Fruit fly (Drosophila melanogaster) whole organism, embryonic: ENCODE measurements around the gene CG6901.

ENCODE experiments used
- CG10979 ChIP-seq: fragments of 200-800 bp; sonication (Bioruptor generic); optimal IDR thresholded peaks from 2 replicates; lab custom pipeline; 2018; ENCODE audit warnings: missing biosample characterization, mild to moderate bottlenecking, missing genetic modification characterization, moderate library complexity
- CG1233 ChIP-seq: fragments of 200-800 bp; sonication (Bioruptor generic); optimal IDR thresholded peaks from 4 replicates; lab custom pipeline; 2018; ENCODE audit warnings: missing biosample characterization, mild to moderate bottlenecking, missing genetic modification characterization
- CG1529 ChIP-seq: fragments of 200-800 bp; sonication (Bioruptor generic); optimal IDR thresholded peaks from 3 replicates; lab custom pipeline; 2018; ENCODE audit warnings: missing biosample characterization, missing genetic modification characterization
- CG17802 ChIP-seq: fragments of 200-800 bp; sonication (Bioruptor generic); optimal IDR thresholded peaks from 2 replicates; lab custom pipeline; 2018; ENCODE audit warnings: missing biosample characterization, mild to moderate bottlenecking, missing genetic modification characterization, moderate library complexity
- CG2678 ChIP-seq: fragments of 200-800 bp; sonication (Bioruptor generic); optimal IDR thresholded peaks from 3 replicates; lab custom pipeline; 2019; ENCODE audit warnings: missing biosample characterization, mild to moderate bottlenecking, missing genetic modification characterization, moderate library complexity
- CG2712 ChIP-seq: fragments of 200-800 bp; optimal IDR thresholded peaks from 3 replicates; lab custom pipeline; 2019; ENCODE audit warnings: missing biosample characterization, mild to moderate bottlenecking, missing genetic modification characterization, moderate library complexity
- CG4360 ChIP-seq: fragments of 200-800 bp; sonication (Bioruptor generic); IDR thresholded peaks from 2 replicates; pipeline ENCODE4 v1.3.6; 2022; ENCODE audit warnings: missing biosample characterization, missing genetic modification characterization
- CG43689 ChIP-seq: fragments of 200-800 bp; sonication (Bioruptor generic); IDR thresholded peaks from 2 replicates; pipeline ENCODE4 v1.3.6; 2022; ENCODE audit warnings: missing biosample characterization, missing genetic modification characterization
- CG4404 ChIP-seq: fragments of 200-800 bp; sonication (Bioruptor generic); IDR thresholded peaks from 2 replicates; pipeline ENCODE4 v1.3.6; 2022; ENCODE audit warnings: missing biosample characterization, missing genetic modification characterization
- CG7357 ChIP-seq: fragments of 200-800 bp; sonication (Bioruptor generic); IDR thresholded peaks from 3 replicates; pipeline ENCODE4 v1.3.6; 2022; ENCODE audit warnings: missing biosample characterization, missing genetic modification characterization
- CG8281 ChIP-seq: fragments of 200-800 bp; sonication (Bioruptor generic); optimal IDR thresholded peaks from 2 replicates; lab custom pipeline; 2018; ENCODE audit warnings: missing biosample characterization, mild to moderate bottlenecking, missing genetic modification characterization, moderate library complexity
- CG8359 ChIP-seq: fragments of 200-800 bp; sonication (Bioruptor generic); optimal IDR thresholded peaks from 2 replicates; lab custom pipeline; 2017; ENCODE audit warnings: missing biosample characterization, mild to moderate bottlenecking, missing genetic modification characterization, borderline replicate concordance
- CG8388 ChIP-seq: fragments of 200-800 bp; sonication (Bioruptor generic); optimal IDR thresholded peaks from 2 replicates; lab custom pipeline; 2019; ENCODE audit warnings: missing biosample characterization, mild to moderate bottlenecking, missing genetic modification characterization, moderate library complexity
- Dbx ChIP-seq: fragments of 200-800 bp; sonication (Bioruptor generic); IDR thresholded peaks from 3 replicates; pipeline ENCODE4 v1.3.6; 2022; ENCODE audit warnings: missing biosample characterization, missing genetic modification characterization
- Deaf1 ChIP-seq: fragments of 200-800 bp; optimal IDR thresholded peaks from 3 replicates; lab custom pipeline; 2019; ENCODE audit warnings: missing biosample characterization, mild to moderate bottlenecking, missing genetic modification characterization, moderate library complexity
- Dref ChIP-seq: fragments of 200-800 bp; sonication (Bioruptor generic); IDR thresholded peaks from 2 replicates; pipeline ENCODE4 v1.3.6; 2022; ENCODE audit warnings: missing biosample characterization, missing genetic modification characterization
- Ets65A ChIP-seq: fragments of 200-800 bp; sonication (Bioruptor generic); peaks from one replicate; lab custom pipeline; 2016; ENCODE audit warnings: missing biosample characterization, missing genetic modification characterization
- Gug ChIP-seq: fragments of 200-800 bp; sonication (Bioruptor generic); IDR thresholded peaks from 4 replicates; pipeline ENCODE4 v1.3.6; 2022; ENCODE audit warnings: missing biosample characterization, missing genetic modification characterization
- Hey ChIP-seq: fragments of 200-800 bp; sonication (Bioruptor generic); optimal IDR thresholded peaks from 3 replicates; lab custom pipeline; 2018; ENCODE audit warnings: missing biosample characterization, mild to moderate bottlenecking, missing genetic modification characterization
- Med ChIP-seq: fragments of 200-800 bp; sonication (Bioruptor generic); peaks from one replicate; lab custom pipeline; 2016; ENCODE audit warnings: missing biosample characterization, missing genetic modification characterization, mild to moderate bottlenecking, inconsistent platforms, moderate library complexity
- Meics ChIP-seq: fragments of 200-800 bp; sonication (Bioruptor generic); optimal IDR thresholded peaks from 2 replicates; lab custom pipeline; 2017; ENCODE audit warnings: missing biosample characterization, mild to moderate bottlenecking, missing genetic modification characterization
- Sox102F ChIP-seq: fragments of 200-800 bp; sonication (Bioruptor generic); optimal IDR thresholded peaks from 2 replicates; lab custom pipeline; 2018; ENCODE audit warnings: missing biosample characterization, mild to moderate bottlenecking, missing genetic modification characterization, moderate library complexity
- abd-A ChIP-seq: fragments of 200-800 bp; sonication (Bioruptor generic); optimal IDR thresholded peaks from 3 replicates; lab custom pipeline; 2019; ENCODE audit warnings: missing biosample characterization, mild to moderate bottlenecking, missing genetic modification characterization, moderate library complexity
- ato ChIP-seq: fragments of 200-800 bp; sonication (Bioruptor generic); IDR thresholded peaks from 2 replicates; pipeline ENCODE4 v1.3.6; 2022; ENCODE audit warnings: missing biosample characterization, missing genetic modification characterization; ENCODE audit not compliant: partially characterized antibody
- bab2 ChIP-seq: fragments of 200-800 bp; sonication (Bioruptor generic); optimal IDR thresholded peaks from 2 replicates; lab custom pipeline; 2016; ENCODE audit warnings: missing biosample characterization, missing genetic modification characterization
- cato ChIP-seq: fragments of 200-800 bp; sonication (Bioruptor generic); optimal IDR thresholded peaks from 2 replicates; lab custom pipeline; 2016; ENCODE audit warnings: missing biosample characterization, missing genetic modification characterization, borderline replicate concordance
- chinmo ChIP-seq: fragments of 200-800 bp; sonication (Bioruptor generic); IDR thresholded peaks from 4 replicates; pipeline ENCODE4 v1.3.6; 2022; ENCODE audit warnings: missing biosample characterization, missing genetic modification characterization; ENCODE audit not compliant: partially characterized antibody
- dmrt99B ChIP-seq: fragments of 200-800 bp; sonication (Bioruptor generic); optimal IDR thresholded peaks from 2 replicates; lab custom pipeline; 2018; ENCODE audit warnings: missing biosample characterization, mild to moderate bottlenecking, missing genetic modification characterization, moderate library complexity
- emc ChIP-seq: fragments of 200-800 bp; sonication (Bioruptor generic); optimal IDR thresholded peaks from 2 replicates; lab custom pipeline; 2016; ENCODE audit warnings: missing biosample characterization, missing genetic modification characterization
- exex ChIP-seq: fragments of 200-800 bp; sonication (Bioruptor generic); optimal IDR thresholded peaks from 4 replicates; lab custom pipeline; 2018; ENCODE audit warnings: missing biosample characterization, mild to moderate bottlenecking, missing genetic modification characterization, moderate library complexity
- gem ChIP-seq: fragments of 200-800 bp; sonication (Bioruptor generic); optimal IDR thresholded peaks from 2 replicates; lab custom pipeline; 2019; ENCODE audit warnings: missing biosample characterization, mild to moderate bottlenecking, missing genetic modification characterization, moderate library complexity
- grau ChIP-seq: fragments of 200-800 bp; optimal IDR thresholded peaks from 3 replicates; lab custom pipeline; 2019; ENCODE audit warnings: missing biosample characterization, mild to moderate bottlenecking, missing genetic modification characterization, moderate library complexity
- grn ChIP-seq: fragments of 200-800 bp; sonication (Bioruptor generic); optimal IDR thresholded peaks from 3 replicates; lab custom pipeline; 2017; ENCODE audit warnings: missing biosample characterization, missing genetic modification characterization
- lab ChIP-seq: fragments of 200-800 bp; sonication (Bioruptor generic); optimal IDR thresholded peaks from 3 replicates; lab custom pipeline; 2017; ENCODE audit warnings: missing biosample characterization, missing genetic modification characterization, mild to moderate bottlenecking, moderate library complexity, missing genetic modification reagents
- nerfin-2 ChIP-seq: fragments of 200-800 bp; sonication (Bioruptor generic); IDR thresholded peaks from 2 replicates; pipeline ENCODE4 v1.3.6; 2022; ENCODE audit warnings: missing biosample characterization, missing genetic modification characterization; ENCODE audit not compliant: partially characterized antibody
- oc ChIP-seq: fragments of 200-800 bp; sonication (Bioruptor generic); optimal IDR thresholded peaks from 2 replicates; lab custom pipeline; 2018; ENCODE audit warnings: missing biosample characterization, mild to moderate bottlenecking, missing genetic modification characterization, moderate library complexity
- phol ChIP-seq: fragments of 200-800 bp; sonication (Bioruptor generic); optimal IDR thresholded peaks from 3 replicates; lab custom pipeline; 2018; ENCODE audit warnings: missing biosample characterization, mild to moderate bottlenecking, missing genetic modification characterization, moderate library complexity
- slp2 ChIP-seq: fragments of 200-800 bp; sonication (Bioruptor generic); optimal IDR thresholded peaks from 2 replicates; lab custom pipeline; 2016; ENCODE audit warnings: missing biosample characterization, missing genetic modification characterization
- tin ChIP-seq: fragments of 200-800 bp; sonication (Bioruptor generic); optimal IDR thresholded peaks from 3 replicates; lab custom pipeline; 2016; ENCODE audit warnings: missing biosample characterization, missing genetic modification characterization
- tll ChIP-seq, 2 experiments: fragments of 200-800 bp in 1 of 2; fragments of >200 bp in 1 of 2; sonication (Bioruptor generic) in 1 of 2; optimal IDR thresholded peaks; 2 replicates each; lab custom pipeline; 2017 to 2019; ENCODE audit warnings: missing biosample characterization in 2 of 2, missing genetic modification characterization in 2 of 2, mild to moderate bottlenecking in 1 of 2, moderate library complexity in 1 of 2
- twi ChIP-seq: fragments of 200-800 bp; optimal IDR thresholded peaks from 2 replicates; lab custom pipeline; 2019; ENCODE audit warnings: missing biosample characterization, mild to moderate bottlenecking, missing genetic modification characterization, moderate library complexity
- vvl ChIP-seq: fragments of 200-800 bp; sonication (Bioruptor generic); IDR thresholded peaks from 2 replicates; pipeline ENCODE4 v1.3.6; 2022; ENCODE audit warnings: missing biosample characterization, missing genetic modification characterization
- wdn ChIP-seq: fragments of 200-800 bp; sonication (Bioruptor generic); IDR thresholded peaks from 2 replicates; pipeline ENCODE4 v1.3.6; 2022; ENCODE audit warnings: missing biosample characterization, missing genetic modification characterization
- wek ChIP-seq: fragments of 200-800 bp; sonication (Bioruptor generic); optimal IDR thresholded peaks from 3 replicates; lab custom pipeline; 2018; ENCODE audit warnings: missing biosample characterization, mild to moderate bottlenecking, missing genetic modification characterization, moderate library complexity

Gene CG6901

DNA sequence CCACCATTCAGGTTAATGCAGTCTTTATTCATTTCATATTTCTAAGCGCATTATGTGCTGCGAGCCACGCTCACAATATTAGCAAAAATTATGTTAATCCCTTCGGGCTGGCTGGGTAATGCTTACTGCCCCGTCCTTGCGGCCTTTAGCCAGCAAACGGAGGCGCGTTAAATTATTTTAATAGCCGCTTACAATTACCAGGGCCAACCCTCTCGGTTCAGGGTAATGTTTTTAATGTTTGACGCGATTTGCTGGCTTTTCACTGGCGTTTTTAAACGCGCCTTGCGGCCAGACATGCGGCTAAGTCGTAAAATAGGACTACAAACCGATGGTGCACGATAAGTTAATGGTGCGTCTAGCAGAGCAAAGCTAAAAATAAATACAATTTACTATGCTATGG is 11.6 kb downstream of the CG6901 start:
- TF ChIP-seq Dbx (peak; percentile 20; the same call in 1 of the 3 replicates), Med (GFP tag; lab: Kevin White, UChicago) (peak; percentile 45), emc (no peak), CG8359 (GFP tag; lab: Kevin White, UChicago) (peak; percentile 94), oc (tag; lab: Kevin White, UChicago) (peak; percentile 81), CG1233 (GFP tag; lab: Kevin White, UChicago) (no peak)

- TF ChIP-seq Dref (GFP tag; lab: Robert Waterston, UW) (0 out of 2 replicates have a peak, but pooled peaks have one; percentile 22), twi (tag; lab: Kevin White, UChicago) (no peak), tin (no peak), nerfin-2 (GFP tag; lab: Robert Waterston, UW) (no peak), CG8281 (tag; lab: Kevin White, UChicago) (peak; percentile 74), slp2 (GFP tag; lab: Kevin White, UChicago) (no peak), CG4404 (GFP tag; lab: Robert Waterston, UW) (0 out of 2 replicates have a peak, but pooled peaks have one; percentile 7), vvl (0 out of 2 replicates have a peak, but pooled peaks have one; percentile 23), Deaf1 (tag; lab: Kevin White, UChicago) (peak; percentile 38), chinmo (0 out of 4 replicates have a peak, but pooled peaks have one; percentile 20), exex (tag; lab: Kevin White, UChicago) (no peak), lab (GFP tag; lab: Kevin White, UChicago) (peak; percentile 82), tll (GFP tag; optimal IDR thresholded peaks at IDR 0.05; lab: Kevin White, UChicago) (no peak), CG8359 (GFP tag; lab: Kevin White, UChicago) (peak; percentile 96)
Measured at dm6 chr3R:16335438-16336073, 12.3 kb downstream of the CG6901 start.

- TF ChIP-seq CG2712 (tag; lab: Kevin White, UChicago) (peak; percentile 23), ato (GFP tag; lab: Robert Waterston, UW) (no peak), phol (tag; lab: Kevin White, UChicago) (peak; percentile 29), bab2 (GFP tag; lab: Kevin White, UChicago) (peak; percentile 11), dmrt99B (peak; percentile 42), Sox102F (GFP tag; lab: Kevin White, UChicago) (peak; percentile 23), CG1529 (GFP tag; lab: Kevin White, UChicago) (peak; percentile 22), CG8388 (GFP tag; lab: Kevin White, UChicago) (peak; percentile 22), CG2678 (tag; lab: Kevin White, UChicago) (peak; percentile 33), grau (tag; lab: Kevin White, UChicago) (peak; percentile 5), CG17802 (tag; lab: Kevin White, UChicago) (no peak), wek (GFP tag; lab: Kevin White, UChicago) (no peak), abd-A (tag; lab: Kevin White, UChicago) (peak; percentile 35), CG43689 (no peak), CG10979 (peak; percentile 15), cato (GFP tag; lab: Kevin White, UChicago) (no peak), Ets65A (GFP tag; lab: Kevin White, UChicago) (peak; percentile 24), wdn (0 out of 2 replicates have a peak, but pooled peaks have one; percentile 12), CG7357 (GFP tag; lab: Robert Waterston, UW) (no peak), Meics (peak; percentile 2), grn (GFP tag; lab: Kevin White, UChicago) (peak; percentile 85), Hey (tag; lab: Kevin White, UChicago) (peak; percentile 26), CG4360 (GFP tag; lab: Robert Waterston, UW) (0 out of 2 replicates have a peak, but pooled peaks have one; percentile 18), gem (peak; percentile 52), Gug (GFP tag; lab: Robert Waterston, UW) (no peak)
Measured at dm6 chr3R:16336327-16337052, 13.3 kb downstream of the CG6901 start.
